Worm (Caenorhabditis elegans) whole organism, L2 larva: ENCODE data around the gene F08D12.3.

Experiments used
- alr-1 ChIP-seq: fragments of 150-350 bp; optimal IDR thresholded peaks from 2 replicates; lab custom pipeline; 2014; ENCODE audit warnings: missing biosample characterization, missing genetic modification characterization
- ama-1 ChIP-seq: fragments of 150-350 bp; optimal IDR thresholded peaks from 2 replicates; lab custom pipeline; 2018; ENCODE audit warnings: inconsistent platforms
- blmp-1 ChIP-seq: sonication (generic microtip); optimal IDR thresholded peaks from 2 replicates; lab custom pipeline; 2017; ENCODE audit warnings: missing genetic modification characterization, mild to moderate bottlenecking, missing compliant biosample characterization, antibody characterized with exemption, moderate library complexity; ENCODE audit not compliant: insufficient read depth
- ceh-16 ChIP-seq: fragments of 150-350 bp; optimal IDR thresholded peaks from 2 replicates; lab custom pipeline; 2014; ENCODE audit warnings: missing biosample characterization, missing genetic modification characterization
- egl-27 ChIP-seq: sonication (generic microtip); optimal IDR thresholded peaks from 3 replicates; lab custom pipeline; 2017; ENCODE audit warnings: missing biosample characterization, missing genetic modification reagents, missing genetic modification characterization
- elt-1 ChIP-seq: fragments of 150-350 bp; optimal IDR thresholded peaks from 2 replicates; lab custom pipeline; 2014; ENCODE audit warnings: missing biosample characterization, missing genetic modification characterization
- elt-3 ChIP-seq: sonication (generic microtip); optimal IDR thresholded peaks from 2 replicates; lab custom pipeline; 2017; ENCODE audit warnings: missing biosample characterization, missing genetic modification characterization
- lsy-2 ChIP-seq, 2 experiments: fragments of 150-350 bp in 1 of 2; sonication (generic microtip) in 1 of 2; optimal IDR thresholded peaks; 2 replicates each; lab custom pipeline; 2014 to 2017; ENCODE audit warnings: missing biosample characterization in 2 of 2, missing genetic modification characterization in 2 of 2
- nhr-21 ChIP-seq: fragments of 150-350 bp; optimal IDR thresholded peaks from 2 replicates; lab custom pipeline; 2014; ENCODE audit warnings: missing biosample characterization, missing genetic modification characterization
- nhr-6 ChIP-seq: fragments of 150-350 bp; optimal IDR thresholded peaks from 2 replicates; lab custom pipeline; 2014; ENCODE audit warnings: missing biosample characterization, missing genetic modification characterization
- peb-1 ChIP-seq: fragments of 150-350 bp; optimal IDR thresholded peaks from 2 replicates; lab custom pipeline; 2014; ENCODE audit warnings: missing biosample characterization, missing genetic modification characterization
- ztf-1 ChIP-seq: fragments of 200-800 bp; sonication (Bioruptor generic); conservative IDR thresholded peaks from 2 replicates; pipeline ENCODE4 v1.3.6; 2022; ENCODE audit warnings: missing genetic modification characterization, missing compliant biosample characterization
- ztf-4 ChIP-seq: fragments of 150-350 bp; optimal IDR thresholded peaks from 2 replicates; lab custom pipeline; 2014; ENCODE audit warnings: missing biosample characterization, missing genetic modification characterization

ce11 chrII:2801764-2802163, 22.4 kb downstream of the F08D12.3 start:
- no peak for TF ChIP-seq nhr-21 (tag; lab: Kevin White, UChicago)
- no peak for TF ChIP-seq ceh-16 (tag; lab: Kevin White, UChicago)
- TF ChIP-seq elt-1 (tag; lab: Kevin White, UChicago): no peak
- TF ChIP-seq ztf-4: no peak
- TF ChIP-seq ama-1 (lab: Kevin White, UChicago): no peak
- TF ChIP-seq egl-27 (tag; lab: Kevin White, UChicago): no peak
- no peak for TF ChIP-seq blmp-1 (tag; lab: Kevin White, UChicago)
- no peak for TF ChIP-seq ztf-1 (GFP tag; lab: Robert Waterston, UW)
- TF ChIP-seq peb-1 (tag; lab: Kevin White, UChicago): no peak
- no peak for TF ChIP-seq elt-3 (tag; lab: Kevin White, UChicago)
- TF ChIP-seq nhr-6 (tag; lab: Kevin White, UChicago): no peak
- no peak for TF ChIP-seq alr-1
- no peak for TF ChIP-seq lsy-2 (tag; optimal IDR thresholded peaks at IDR 0.05; lab: Kevin White, UChicago)
